Worm (Caenorhabditis elegans): ENCODE data around the gene B0252.5.

DNA sequence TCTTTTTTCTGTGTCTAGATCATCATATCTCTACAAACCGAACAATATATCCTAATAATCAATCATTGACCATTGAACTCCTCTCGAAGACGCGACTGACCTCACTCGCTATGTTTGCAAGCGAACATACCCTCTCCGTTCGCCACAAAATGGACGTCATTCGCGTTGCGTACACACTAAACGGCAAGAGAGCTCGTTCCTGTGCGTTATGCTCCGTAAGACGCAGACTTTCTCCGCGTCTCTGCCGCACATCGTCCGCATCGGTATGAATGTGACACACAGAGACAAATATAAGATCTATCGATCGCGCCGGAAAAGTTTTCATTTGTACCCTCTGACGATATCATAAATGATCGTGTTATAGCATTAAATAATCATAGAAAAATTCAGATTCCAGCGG, 7.4 kb upstream of the B0252.5 start:
- no peak for TF ChIP-seq zag-1 (tag; optimal IDR thresholded peaks at IDR 0.05)
- no peak for TF ChIP-seq nhr-6 (tag; optimal IDR thresholded peaks at IDR 0.05)
- no peak for TF ChIP-seq mdl-1 (tag; optimal IDR thresholded peaks at IDR 0.05)
- no peak for TF ChIP-seq C34F6.9 (tag; optimal IDR thresholded peaks at IDR 0.05)
- no peak for TF ChIP-seq mbf-1 (tag; optimal IDR thresholded peaks at IDR 0.05)
- TF ChIP-seq ztf-11 (tag; optimal IDR thresholded peaks at IDR 0.05), result no peak
- TF ChIP-seq nhr-25 (tag; optimal IDR thresholded peaks at IDR 0.05), result no peak
- no peak for TF ChIP-seq aly-2 (tag; optimal IDR thresholded peaks at IDR 0.05)
- TF ChIP-seq ceh-82 (tag; optimal IDR thresholded peaks at IDR 0.05), result no peak
- no peak for TF ChIP-seq elt-3 (tag; optimal IDR thresholded peaks at IDR 0.05)
- no peak for TF ChIP-seq sma-9 (GFP tag; optimal IDR thresholded peaks at IDR 0.05)
- TF ChIP-seq sma-9 (tag; optimal IDR thresholded peaks at IDR 0.05), result no peak
- no peak for TF ChIP-seq skn-1 (tag; optimal IDR thresholded peaks at IDR 0.05)

All from whole organism, L2 larva.